Fruit fly (Drosophila melanogaster) whole organism, embryonic: Measurements from ENCODE around the gene CG43078.

Source experiments
- BtbVII ChIP-seq: fragments of 200-800 bp; sonication (Bioruptor generic); optimal IDR thresholded peaks from 3 replicates; lab custom pipeline; 2017; ENCODE audit warnings: missing biosample characterization, mild to moderate bottlenecking, missing genetic modification characterization
- CG10959 ChIP-seq: fragments of 200-800 bp; sonication (Bioruptor generic); IDR thresholded peaks from 2 replicates; pipeline ENCODE4 v1.3.6; 2022; ENCODE audit warnings: missing biosample characterization, missing genetic modification characterization
- CG12236 ChIP-seq: fragments of 200-800 bp; sonication (Bioruptor generic); optimal IDR thresholded peaks from 2 replicates; lab custom pipeline; 2016; ENCODE audit warnings: missing biosample characterization, missing genetic modification characterization
- CG13123 ChIP-seq: fragments of 200-800 bp; sonication (Bioruptor generic); optimal IDR thresholded peaks from 2 replicates; lab custom pipeline; 2016; ENCODE audit warnings: missing biosample characterization, missing genetic modification characterization
- CG13624 ChIP-seq: fragments of 200-800 bp; sonication (Bioruptor generic); optimal IDR thresholded peaks from 2 replicates; lab custom pipeline; 2016; ENCODE audit warnings: missing biosample characterization, missing genetic modification characterization
- CG14014 ChIP-seq: fragments of 200-800 bp; sonication (Bioruptor generic); IDR thresholded peaks from 2 replicates; pipeline ENCODE4 v1.3.6; 2022; ENCODE audit warnings: missing biosample characterization, missing genetic modification characterization
- CG1603 ChIP-seq: fragments of 200-800 bp; sonication (Bioruptor generic); optimal IDR thresholded peaks from 2 replicates; lab custom pipeline; 2019; ENCODE audit warnings: missing biosample characterization, mild to moderate bottlenecking, missing genetic modification characterization, moderate library complexity
- CG17612 ChIP-seq: fragments of 200-800 bp; sonication (Bioruptor generic); IDR thresholded peaks from 2 replicates; pipeline ENCODE4 v1.3.6; 2022; ENCODE audit warnings: missing biosample characterization, missing genetic modification characterization
- CG2678 ChIP-seq: fragments of 200-800 bp; sonication (Bioruptor generic); optimal IDR thresholded peaks from 3 replicates; lab custom pipeline; 2019; ENCODE audit warnings: missing biosample characterization, mild to moderate bottlenecking, missing genetic modification characterization, moderate library complexity
- CG5245 ChIP-seq: fragments of 200-800 bp; sonication (Bioruptor generic); optimal IDR thresholded peaks from 3 replicates; lab custom pipeline; 2016; ENCODE audit warnings: missing biosample characterization, missing genetic modification characterization
- CG7963 ChIP-seq: fragments of 200-800 bp; sonication (Bioruptor generic); IDR thresholded peaks from 3 replicates; pipeline ENCODE4 v1.3.6; 2022; ENCODE audit warnings: missing biosample characterization, missing genetic modification characterization; ENCODE audit not compliant: partially characterized antibody
- CG8359 ChIP-seq: fragments of 200-800 bp; sonication (Bioruptor generic); optimal IDR thresholded peaks from 2 replicates; lab custom pipeline; 2017; ENCODE audit warnings: missing biosample characterization, mild to moderate bottlenecking, missing genetic modification characterization, borderline replicate concordance
- Camta ChIP-seq: fragments of 200-800 bp; sonication (Bioruptor generic); optimal IDR thresholded peaks from 2 replicates; lab custom pipeline; 2016; ENCODE audit warnings: missing biosample characterization, missing genetic modification characterization
- CoRest ChIP-seq: fragments of 200-800 bp; sonication (Bioruptor generic); optimal IDR thresholded peaks from 3 replicates; lab custom pipeline; 2018; ENCODE audit warnings: missing biosample characterization, mild to moderate bottlenecking, missing genetic modification characterization, moderate library complexity
- Dip3 ChIP-seq: fragments of 200-800 bp; sonication (Bioruptor generic); optimal IDR thresholded peaks from 3 replicates; lab custom pipeline; 2016; ENCODE audit warnings: missing biosample characterization, missing genetic modification characterization
- Dll ChIP-seq: fragments of 200-800 bp; sonication (Bioruptor generic); IDR thresholded peaks from 4 replicates; pipeline ENCODE4 v1.3.6; 2022; ENCODE audit warnings: missing biosample characterization, missing genetic modification characterization; ENCODE audit not compliant: partially characterized antibody
- HLH54F ChIP-seq: fragments of 200-800 bp; sonication (Bioruptor generic); optimal IDR thresholded peaks from 3 replicates; lab custom pipeline; 2016; ENCODE audit warnings: missing biosample characterization, missing genetic modification characterization
- Hr39 ChIP-seq: fragments of >200 bp; optimal IDR thresholded peaks from 2 replicates; lab custom pipeline; 2017
- Hr78 ChIP-seq, 2 experiments: fragments of 200-800 bp in 1 of 2; fragments of >200 bp in 1 of 2; sonication (Bioruptor generic) in 1 of 2; optimal IDR thresholded peaks; 2 replicates each; lab custom pipeline; 2017 to 2019; ENCODE audit warnings: missing biosample characterization in 2 of 2, missing genetic modification characterization in 2 of 2, mild to moderate bottlenecking in 1 of 2, moderate library complexity in 1 of 2
- Lpt ChIP-seq: fragments of >200 bp; optimal IDR thresholded peaks from 2 replicates; lab custom pipeline; 2018; ENCODE audit warnings: missing biosample characterization, missing genetic modification characterization
- MESR4 ChIP-seq: fragments of 200-800 bp; sonication (Bioruptor generic); optimal IDR thresholded peaks from 2 replicates; lab custom pipeline; 2018; ENCODE audit warnings: missing biosample characterization, mild to moderate bottlenecking, missing genetic modification characterization, moderate library complexity
- Mes4 ChIP-seq: fragments of 200-800 bp; sonication (Bioruptor generic); optimal IDR thresholded peaks from 2 replicates; lab custom pipeline; 2016; ENCODE audit warnings: missing biosample characterization, missing genetic modification characterization
- NFAT ChIP-seq: fragments of 200-800 bp; sonication (Bioruptor generic); IDR thresholded peaks from 2 replicates; pipeline ENCODE4 v1.3.6; 2022; ENCODE audit warnings: missing biosample characterization, missing genetic modification characterization
- NK7.1 ChIP-seq: fragments of 200-800 bp; sonication (Bioruptor generic); optimal IDR thresholded peaks from 3 replicates; lab custom pipeline; 2016; ENCODE audit warnings: missing biosample characterization, missing genetic modification characterization
- Neu2 ChIP-seq: fragments of 200-800 bp; sonication (Bioruptor generic); optimal IDR thresholded peaks from 3 replicates; lab custom pipeline; 2016; ENCODE audit warnings: missing biosample characterization, missing genetic modification characterization, borderline replicate concordance
- Poxn ChIP-seq: fragments of 200-800 bp; sonication (Bioruptor generic); IDR thresholded peaks from 2 replicates; pipeline ENCODE4 v1.3.6; 2022; ENCODE audit warnings: missing biosample characterization, missing genetic modification characterization
- Scr ChIP-seq: fragments of 200-800 bp; sonication (Bioruptor generic); IDR thresholded peaks from 2 replicates; pipeline ENCODE4 v1.3.6; 2022; ENCODE audit warnings: missing biosample characterization, missing genetic modification characterization; ENCODE audit not compliant: partially characterized antibody
- Sox100B ChIP-seq: fragments of 200-800 bp; sonication (Bioruptor generic); optimal IDR thresholded peaks from 3 replicates; lab custom pipeline; 2018; ENCODE audit warnings: missing biosample characterization, mild to moderate bottlenecking, missing genetic modification characterization
- Xrp1 ChIP-seq: fragments of 200-800 bp; sonication (Bioruptor generic); IDR thresholded peaks from 2 replicates; pipeline ENCODE4 v1.3.6; 2022; ENCODE audit warnings: missing biosample characterization, missing genetic modification characterization
- abd-A ChIP-seq: fragments of 200-800 bp; sonication (Bioruptor generic); optimal IDR thresholded peaks from 3 replicates; lab custom pipeline; 2019; ENCODE audit warnings: missing biosample characterization, mild to moderate bottlenecking, missing genetic modification characterization, moderate library complexity
- bbx ChIP-seq: fragments of 200-800 bp; sonication (Bioruptor generic); IDR thresholded peaks from 2 replicates; pipeline ENCODE4 v1.3.6; 2022; ENCODE audit warnings: missing biosample characterization, missing genetic modification characterization; ENCODE audit not compliant: partially characterized antibody
- cato ChIP-seq: fragments of 200-800 bp; sonication (Bioruptor generic); optimal IDR thresholded peaks from 2 replicates; lab custom pipeline; 2016; ENCODE audit warnings: missing biosample characterization, missing genetic modification characterization, borderline replicate concordance
- dmrt99B ChIP-seq: fragments of 200-800 bp; sonication (Bioruptor generic); optimal IDR thresholded peaks from 2 replicates; lab custom pipeline; 2018; ENCODE audit warnings: missing biosample characterization, mild to moderate bottlenecking, missing genetic modification characterization, moderate library complexity
- dysf ChIP-seq: fragments of 200-800 bp; sonication (Bioruptor generic); IDR thresholded peaks from 3 replicates; pipeline ENCODE4 v1.3.6; 2022; ENCODE audit warnings: missing biosample characterization, missing genetic modification characterization
- emc ChIP-seq: fragments of 200-800 bp; sonication (Bioruptor generic); optimal IDR thresholded peaks from 2 replicates; lab custom pipeline; 2016; ENCODE audit warnings: missing biosample characterization, missing genetic modification characterization
- eyg ChIP-seq: fragments of 200-800 bp; sonication (Bioruptor generic); optimal IDR thresholded peaks from 3 replicates; lab custom pipeline; 2016; ENCODE audit warnings: missing biosample characterization, missing genetic modification characterization
- gem ChIP-seq: fragments of 200-800 bp; sonication (Bioruptor generic); optimal IDR thresholded peaks from 2 replicates; lab custom pipeline; 2019; ENCODE audit warnings: missing biosample characterization, mild to moderate bottlenecking, missing genetic modification characterization, moderate library complexity
- grn ChIP-seq: fragments of 200-800 bp; sonication (Bioruptor generic); optimal IDR thresholded peaks from 3 replicates; lab custom pipeline; 2017; ENCODE audit warnings: missing biosample characterization, missing genetic modification characterization
- gro ChIP-seq: fragments of 200-800 bp; sonication (Bioruptor generic); optimal IDR thresholded peaks from 2 replicates; lab custom pipeline; 2016; ENCODE audit warnings: missing biosample characterization, missing genetic modification characterization
- gsb ChIP-seq: fragments of 200-800 bp; sonication (Bioruptor generic); IDR thresholded peaks from 2 replicates; pipeline ENCODE4 v1.3.6; 2022; ENCODE audit warnings: missing biosample characterization, missing genetic modification characterization
- hb ChIP-seq: fragments of 200-800 bp; sonication (Bioruptor generic); IDR thresholded peaks from 3 replicates; pipeline ENCODE4 v1.3.6; 2022; ENCODE audit warnings: missing biosample characterization, missing genetic modification characterization; ENCODE audit not compliant: partially characterized antibody
- insv ChIP-seq, 2 experiments: fragments of 200-800 bp; sonication (Bioruptor generic); optimal IDR thresholded peaks; 3 replicates each; lab custom pipeline; 2016 to 2018; ENCODE audit warnings: missing biosample characterization in 2 of 2, missing genetic modification characterization in 2 of 2
- nom ChIP-seq: fragments of 200-800 bp; sonication (Bioruptor generic); optimal IDR thresholded peaks from 2 replicates; lab custom pipeline; 2017; ENCODE audit warnings: missing biosample characterization, missing genetic modification characterization, mild to moderate bottlenecking, moderate library complexity, missing genetic modification reagents
- org-1 ChIP-seq: fragments of 200-800 bp; sonication (Bioruptor generic); optimal IDR thresholded peaks from 2 replicates; lab custom pipeline; 2017; ENCODE audit warnings: missing biosample characterization, missing genetic modification characterization
- shn ChIP-seq: fragments of 200-800 bp; sonication (Bioruptor generic); optimal IDR thresholded peaks from 3 replicates; lab custom pipeline; 2016; ENCODE audit warnings: missing biosample characterization, missing genetic modification characterization
- ssp ChIP-seq: fragments of 200-800 bp; sonication (Bioruptor generic); IDR thresholded peaks from 2 replicates; pipeline ENCODE4 v1.3.6; 2022; ENCODE audit warnings: missing biosample characterization, missing genetic modification characterization
- tin ChIP-seq: fragments of 200-800 bp; sonication (Bioruptor generic); optimal IDR thresholded peaks from 3 replicates; lab custom pipeline; 2016; ENCODE audit warnings: missing biosample characterization, missing genetic modification characterization
- trem ChIP-seq: fragments of 200-800 bp; optimal IDR thresholded peaks from 3 replicates; lab custom pipeline; 2019; ENCODE audit warnings: missing biosample characterization, mild to moderate bottlenecking, missing genetic modification characterization, moderate library complexity
- twi ChIP-seq: fragments of 200-800 bp; optimal IDR thresholded peaks from 2 replicates; lab custom pipeline; 2019; ENCODE audit warnings: missing biosample characterization, mild to moderate bottlenecking, missing genetic modification characterization, moderate library complexity
- zfh1 ChIP-seq: fragments of 200-800 bp; sonication (Bioruptor generic); IDR thresholded peaks from 3 replicates; pipeline ENCODE4 v1.3.6; 2022; ENCODE audit warnings: missing biosample characterization, missing genetic modification characterization

The CG43078 gene

dm6 chr3L:8549183-8549890 is 27.3 kb upstream of the CG43078 start (continued):
- TF ChIP-seq Lpt (GFP tag; lab: Kevin White, UChicago) (no peak), grn (GFP tag; lab: Kevin White, UChicago) (no peak), Scr (GFP tag; lab: Robert Waterston, UW) (no peak), Neu2 (GFP tag; lab: Kevin White, UChicago) (no peak), CG13123 (GFP tag; lab: Kevin White, UChicago) (no peak), hb (GFP tag; lab: Robert Waterston, UW) (no peak), abd-A (tag; lab: Kevin White, UChicago) (peak; percentile 20), gsb (GFP tag; lab: Robert Waterston, UW) (0 out of 2 replicates have a peak, but pooled peaks have one; percentile 7), CG1603 (tag; lab: Kevin White, UChicago) (peak; percentile 77), NK7.1 (GFP tag; lab: Kevin White, UChicago) (no peak), Camta (peak; percentile 55), shn (GFP tag; lab: Kevin White, UChicago) (no peak), CG17612 (GFP tag; lab: Robert Waterston, UW) (no peak), CG13624 (GFP tag; lab: Kevin White, UChicago) (peak; percentile 3), trem (tag; lab: Kevin White, UChicago) (peak; percentile 53), MESR4 (GFP tag; lab: Kevin White, UChicago) (no peak), CoRest (peak; percentile 63), org-1 (GFP tag; lab: Kevin White, UChicago) (peak; percentile 50), Hr78 (GFP tag; optimal IDR thresholded peaks at IDR 0.05; lab: Kevin White, UChicago) (peak in 1 of 2 experiments; percentile 5), CG8359 (no peak), Dll (GFP tag; lab: Robert Waterston, UW) (no peak), tin (GFP tag; lab: Kevin White, UChicago) (peak; percentile 60), insv (GFP tag; optimal IDR thresholded peaks at IDR 0.05; lab: Kevin White, UChicago) (no peak), BtbVII (GFP tag; lab: Kevin White, UChicago) (peak; percentile 3), CG12236 (GFP tag; lab: Kevin White, UChicago) (peak; percentile 54), dysf (GFP tag; lab: Robert Waterston, UW) (peak; percentile 66; the same call in 2 of the 3 replicates), CG5245 (GFP tag; lab: Kevin White, UChicago) (peak; percentile 14), gro (GFP tag; lab: Kevin White, UChicago) (peak; percentile 50), cato (peak; percentile 36), ssp (GFP tag; lab: Robert Waterston, UW) (no peak), CG10959 (GFP tag; lab: Robert Waterston, UW) (no peak), gem (peak; percentile 76), Sox100B (peak; percentile 51), Mes4 (GFP tag; lab: Kevin White, UChicago) (peak; percentile 31), CG2678 (tag; lab: Kevin White, UChicago) (peak; percentile 70), twi (tag; lab: Kevin White, UChicago) (peak; percentile 93), Xrp1 (GFP tag; lab: Robert Waterston, UW) (peak; percentile 74), Dip3 (no peak), CG7963 (GFP tag; lab: Robert Waterston, UW) (no peak), zfh1 (GFP tag; lab: Robert Waterston, UW) (peak; percentile 54; the same call in 1 of the 3 replicates), nom (GFP tag; lab: Kevin White, UChicago) (no peak), HLH54F (GFP tag; lab: Kevin White, UChicago) (peak; percentile 9), NFAT (no peak), eyg (GFP tag; lab: Kevin White, UChicago) (no peak), CG14014 (GFP tag; lab: Robert Waterston, UW) (no peak), Poxn (no peak), dmrt99B (tag; lab: Kevin White, UChicago) (peak; percentile 72), bbx (GFP tag; lab: Robert Waterston, UW) (no peak), emc (GFP tag; lab: Kevin White, UChicago) (no peak), Hr39 (lab: Kevin White, UChicago) (no peak)
